Fruit fly (Drosophila melanogaster) whole organism, prepupa: ENCODE measurements around the gene CG42637.
"Not testable (repeated sequence)": the region's sequence is repeated elsewhere in the genome, so short reads cannot be mapped to it uniquely, and the experiment has no call there.

Experiments
- CG11294 ChIP-seq: fragments of 200-800 bp; sonication (Bioruptor generic); IDR thresholded peaks from 2 replicates; pipeline ENCODE4 v1.3.6; 2022; ENCODE audit warnings: missing biosample characterization, missing genetic modification characterization
- CG16779 ChIP-seq: fragments of 200-800 bp; sonication (Bioruptor generic); optimal IDR thresholded peaks from 3 replicates; lab custom pipeline; 2017; ENCODE audit warnings: missing biosample characterization, mild to moderate bottlenecking, missing genetic modification characterization
- CG31627 ChIP-seq: fragments of 200-800 bp; sonication (Bioruptor generic); optimal IDR thresholded peaks from 3 replicates; lab custom pipeline; 2016; ENCODE audit warnings: missing biosample characterization, missing genetic modification characterization
- CG34406 ChIP-seq: fragments of 200-800 bp; sonication (Bioruptor generic); optimal IDR thresholded peaks from 3 replicates; lab custom pipeline; 2016; ENCODE audit warnings: missing biosample characterization, missing genetic modification characterization
- CG6276 ChIP-seq: fragments of 200-800 bp; sonication (Bioruptor generic); optimal IDR thresholded peaks from 2 replicates; lab custom pipeline; 2017; ENCODE audit warnings: missing biosample characterization, mild to moderate bottlenecking, missing genetic modification characterization
- CG6808 ChIP-seq: fragments of 200-800 bp; sonication (Bioruptor generic); optimal IDR thresholded peaks from 3 replicates; lab custom pipeline; 2017; ENCODE audit warnings: missing biosample characterization, missing genetic modification characterization, mild to moderate bottlenecking, moderate library complexity, missing genetic modification reagents
- CG6854 ChIP-seq: fragments of 200-800 bp; sonication (Bioruptor generic); optimal IDR thresholded peaks from 2 replicates; lab custom pipeline; 2017; ENCODE audit warnings: missing biosample characterization, mild to moderate bottlenecking, missing genetic modification characterization
- CG7368 ChIP-seq: fragments of 200-800 bp; sonication (Bioruptor generic); optimal IDR thresholded peaks from 3 replicates; lab custom pipeline; 2016; ENCODE audit warnings: missing biosample characterization, missing genetic modification characterization
- CG8119 ChIP-seq: fragments of 200-800 bp; sonication (Bioruptor generic); IDR thresholded peaks from 3 replicates; pipeline ENCODE4 v1.3.6; 2022; ENCODE audit warnings: missing biosample characterization, missing genetic modification characterization
- CG8632 ChIP-seq: fragments of 200-800 bp; sonication (Bioruptor generic); optimal IDR thresholded peaks from 3 replicates; lab custom pipeline; 2016; ENCODE audit warnings: missing biosample characterization, missing genetic modification characterization
- CG9139 ChIP-seq: fragments of 200-800 bp; sonication (Bioruptor generic); optimal IDR thresholded peaks from 3 replicates; lab custom pipeline; 2017; ENCODE audit warnings: missing biosample characterization, mild to moderate bottlenecking, missing genetic modification characterization
- Eip93F ChIP-seq: fragments of 200-800 bp; sonication (Bioruptor generic); optimal IDR thresholded peaks from 2 replicates; lab custom pipeline; 2016; ENCODE audit warnings: missing biosample characterization, mild to moderate bottlenecking, missing genetic modification characterization
- Ets96B ChIP-seq: fragments of 200-800 bp; optimal IDR thresholded peaks from 2 replicates; lab custom pipeline; 2019; ENCODE audit warnings: missing biosample characterization, mild to moderate bottlenecking, missing genetic modification characterization, moderate library complexity
- Lpt ChIP-seq: fragments of 200-800 bp; sonication (Bioruptor generic); optimal IDR thresholded peaks from 3 replicates; lab custom pipeline; 2016; ENCODE audit warnings: missing biosample characterization, missing genetic modification characterization
- Smox ChIP-seq: fragments of 200-800 bp; sonication (Bioruptor generic); optimal IDR thresholded peaks from 3 replicates; lab custom pipeline; 2016; ENCODE audit warnings: missing biosample characterization, missing genetic modification characterization
- Sox102F ChIP-seq: fragments of 200-800 bp; sonication (Bioruptor generic); optimal IDR thresholded peaks from 2 replicates; lab custom pipeline; 2016; ENCODE audit warnings: missing biosample characterization, mild to moderate bottlenecking, missing genetic modification characterization
- Sox15 ChIP-seq: fragments of 200-800 bp; sonication (Bioruptor generic); optimal IDR thresholded peaks from 3 replicates; lab custom pipeline; 2016; ENCODE audit warnings: missing biosample characterization, missing genetic modification characterization
- acj6 ChIP-seq: fragments of 200-800 bp; sonication (Bioruptor generic); optimal IDR thresholded peaks from 3 replicates; lab custom pipeline; 2016; ENCODE audit warnings: missing biosample characterization, missing genetic modification characterization
- dac ChIP-seq: fragments of 200-800 bp; sonication (Bioruptor generic); optimal IDR thresholded peaks from 2 replicates; lab custom pipeline; 2017; ENCODE audit warnings: missing biosample characterization, mild to moderate bottlenecking, missing genetic modification characterization
- eg ChIP-seq: fragments of 200-800 bp; sonication (Bioruptor generic); IDR thresholded peaks from 3 replicates; pipeline ENCODE4 v1.3.6; 2022; ENCODE audit warnings: missing biosample characterization, missing genetic modification characterization
- fd85E ChIP-seq: fragments of 200-800 bp; sonication (Bioruptor generic); optimal IDR thresholded peaks from 3 replicates; lab custom pipeline; 2016; ENCODE audit warnings: missing biosample characterization, missing genetic modification characterization
- fkh ChIP-seq: fragments of 200-800 bp; sonication (Bioruptor generic); optimal IDR thresholded peaks from 3 replicates; lab custom pipeline; 2017; ENCODE audit warnings: missing biosample characterization, mild to moderate bottlenecking, missing genetic modification characterization, moderate library complexity
- lz ChIP-seq: fragments of 200-800 bp; sonication (Bioruptor generic); optimal IDR thresholded peaks from 3 replicates; lab custom pipeline; 2016; ENCODE audit warnings: missing biosample characterization, missing genetic modification characterization
- net ChIP-seq: fragments of 200-800 bp; sonication (Bioruptor generic); optimal IDR thresholded peaks from 3 replicates; lab custom pipeline; 2016; ENCODE audit warnings: missing biosample characterization, missing genetic modification characterization
- pdm3 ChIP-seq: fragments of 200-800 bp; sonication (Bioruptor generic); optimal IDR thresholded peaks from 3 replicates; lab custom pipeline; 2016; ENCODE audit warnings: missing biosample characterization, missing genetic modification characterization
- spab ChIP-seq: fragments of 200-800 bp; sonication (Bioruptor generic); optimal IDR thresholded peaks from 2 replicates; lab custom pipeline; 2017; ENCODE audit warnings: missing biosample characterization, mild to moderate bottlenecking, missing genetic modification characterization, missing genetic modification reagents
- ss ChIP-seq, 2 experiments: fragments of 200-800 bp; sonication (Bioruptor generic); optimal IDR thresholded peaks; 2 replicates in 1 of 2; 3 replicates in 1 of 2; lab custom pipeline; 2017 to 2018; ENCODE audit warnings: mild to moderate bottlenecking in 2 of 2, missing biosample characterization in 2 of 2, missing genetic modification characterization in 2 of 2, moderate library complexity in 1 of 2
- svp ChIP-seq: fragments of 200-800 bp; sonication (Bioruptor generic); peaks from one replicate; lab custom pipeline; 2016; ENCODE audit warnings: missing biosample characterization, missing genetic modification characterization
- topi ChIP-seq: fragments of 200-800 bp; sonication (Bioruptor generic); optimal IDR thresholded peaks from 3 replicates; lab custom pipeline; 2016; ENCODE audit warnings: missing biosample characterization, missing genetic modification characterization
- vri ChIP-seq: fragments of 200-800 bp; sonication (Bioruptor generic); optimal IDR thresholded peaks from 3 replicates; lab custom pipeline; 2016; ENCODE audit warnings: missing biosample characterization, mild to moderate bottlenecking, missing genetic modification characterization

CG42637 gene

dm6 chr3L:19777279-19777960 lies 15.9 kb downstream of the CG42637 start:
- TF ChIP-seq CG31627 (GFP tag; lab: Kevin White, UChicago): no peak
- no peak for TF ChIP-seq CG9139 (GFP tag; lab: Kevin White, UChicago)
- TF ChIP-seq dac (GFP tag; lab: Kevin White, UChicago): no peak
- no peak for TF ChIP-seq topi (GFP tag; lab: Kevin White, UChicago)
- TF ChIP-seq net (GFP tag; lab: Kevin White, UChicago): no peak
- peak; percentile 84 for TF ChIP-seq svp
- TF ChIP-seq CG8632: no peak
- no peak for TF ChIP-seq acj6 (GFP tag; lab: Kevin White, UChicago)
- TF ChIP-seq Lpt: no peak
- no peak for TF ChIP-seq CG34406
- TF ChIP-seq lz (GFP tag; lab: Kevin White, UChicago): no peak
- no peak for TF ChIP-seq CG8119 (GFP tag; lab: Robert Waterston, UW)
- no peak for TF ChIP-seq pdm3 (GFP tag; lab: Kevin White, UChicago)
- TF ChIP-seq CG6808 (GFP tag; lab: Kevin White, UChicago): no peak
- TF ChIP-seq fkh (GFP tag; lab: Kevin White, UChicago): peak; percentile 35
- peak; percentile 38 for TF ChIP-seq vri (GFP tag; lab: Kevin White, UChicago)
- TF ChIP-seq Sox102F (GFP tag; lab: Kevin White, UChicago): no peak
- TF ChIP-seq ss (GFP tag; optimal IDR thresholded peaks at IDR 0.05; lab: Kevin White, UChicago): no peak
- no peak for TF ChIP-seq CG7368 (GFP tag; lab: Kevin White, UChicago)
- no peak for TF ChIP-seq Sox15 (GFP tag; lab: Kevin White, UChicago)
- no peak for TF ChIP-seq spab
- TF ChIP-seq CG16779 (tag; lab: Kevin White, UChicago): no peak
- TF ChIP-seq CG6854 (GFP tag; lab: Kevin White, UChicago): no peak
- TF ChIP-seq fd85E: no peak
- TF ChIP-seq Ets96B (tag; lab: Kevin White, UChicago): no peak

DNA sequence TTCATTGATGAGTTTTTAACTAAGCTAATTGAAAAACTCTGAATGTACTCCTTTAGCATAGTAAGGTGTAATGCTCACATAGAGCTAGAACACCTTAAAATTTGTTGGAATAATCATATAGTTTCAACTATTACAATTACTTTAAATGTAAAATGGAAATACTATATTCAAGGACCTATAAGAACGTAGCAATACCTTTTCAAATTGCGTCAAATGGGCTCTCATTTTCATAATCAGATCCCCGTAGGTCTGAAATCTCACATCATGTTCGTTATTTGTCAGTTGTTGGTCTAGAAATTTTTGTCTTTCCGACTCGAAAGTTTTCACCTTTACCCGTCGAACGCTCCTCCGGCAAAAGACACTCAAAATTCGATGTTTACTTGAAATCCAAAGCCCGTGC lies 33.3 kb downstream of the CG42637 start, which contains the start of gene Vtld:
TSS of gene Vtld (plus strand) at position 301 of the 400 bp plus-strand sequence.
- TF ChIP-seq Eip93F (GFP tag; lab: Kevin White, UChicago); CG6276; pdm3 (GFP tag; lab: Kevin White, UChicago): not testable (repeated sequence)
- TF ChIP-seq, all 60 proteins: peak for 0; not testable (repeated sequence) for 60

dm6 chr3L:19749644-19750043 lies 43.7 kb downstream of the CG42637 start, which contains the start of gene CG42638:
TSS of gene CG42638 (minus strand) at chr3L:19749744.
- TF ChIP-seq CG11294 (GFP tag; lab: Robert Waterston, UW); dac (GFP tag; lab: Kevin White, UChicago); CG34406: not testable (repeated sequence)

dm6 chr3L:19728694-19729093 lies 64.7 kb downstream of the CG42637 start, which contains the start of gene CG42529:
TSS of gene CG42529 (plus strand) at chr3L:19728994.
- TF ChIP-seq Ets96B (tag; lab: Kevin White, UChicago); fkh (GFP tag; lab: Kevin White, UChicago); Smox: not testable (repeated sequence)

DNA sequence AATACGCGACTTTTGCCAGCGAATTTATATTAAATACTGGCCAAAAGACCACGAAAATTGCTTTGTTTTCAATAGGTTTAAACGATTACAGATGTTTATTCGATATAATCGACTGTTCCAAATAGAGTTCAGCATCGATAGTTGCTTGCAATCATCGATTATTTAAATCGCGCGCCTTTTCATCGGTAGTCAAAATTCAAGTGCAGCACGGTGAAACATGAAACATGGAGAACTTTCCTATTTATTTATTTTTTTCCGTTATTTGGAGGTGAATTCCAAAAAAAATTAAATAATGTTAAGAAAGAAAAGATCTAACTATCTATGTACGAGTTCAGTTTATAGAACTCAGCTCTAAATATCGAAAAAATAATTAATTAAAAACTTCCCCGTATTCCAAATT lies 75.1 kb downstream of the CG42637 start, which contains the start of gene Trpml:
TSS of gene Trpml (minus strand) at position 101 of the 400 bp plus-strand sequence.
- TF ChIP-seq eg (GFP tag; lab: Robert Waterston, UW); spab; acj6 (GFP tag; lab: Kevin White, UChicago): not testable (repeated sequence)
